Fruit fly (Drosophila melanogaster): Measurements from ENCODE around the gene mael.

mael gene

dm6 chr3L:22727739-22728335 lies 6.8 kb downstream of the mael start, which contains the start of the genes CG14450 and CG11367 (continued):
- no peak for TF ChIP-seq Spps (tag; optimal IDR thresholded peaks at IDR 0.05)
- TF ChIP-seq crc (GFP tag; optimal IDR thresholded peaks at IDR 0.05), result no peak
- peak; percentile 72 for TF ChIP-seq Doc3 (GFP tag; IDR thresholded peaks at IDR 0.05; ENCODE audit: partially characterized antibody)
- TF ChIP-seq Fer1 (GFP tag; optimal IDR thresholded peaks at IDR 0.05), result peak; percentile 54
- no peak for TF ChIP-seq CG16779 (GFP tag; IDR thresholded peaks at IDR 0.05)
- TF ChIP-seq danr (GFP tag; IDR thresholded peaks at IDR 0.05), result no peak
- TF ChIP-seq CG34224 (GFP tag; IDR thresholded peaks at IDR 0.05; ENCODE audit: partially characterized antibody), result peak; percentile 18; the same call in 1 of the 3 replicates
- no peak for TF ChIP-seq CG14014 (GFP tag; IDR thresholded peaks at IDR 0.05)
- no peak for TF ChIP-seq otp (GFP tag; IDR thresholded peaks at IDR 0.05)
- peak; percentile 40; the same call in 1 of the 2 replicates for TF ChIP-seq CG9932 (GFP tag; IDR thresholded peaks at IDR 0.05)
- TF ChIP-seq cwo (GFP tag; optimal IDR thresholded peaks at IDR 0.05), result no peak
- peak; percentile 69 for TF ChIP-seq Nf-YC (tag; optimal IDR thresholded peaks at IDR 0.05)
- no peak for TF ChIP-seq CG11093 (GFP tag; IDR thresholded peaks at IDR 0.05)
- no peak for TF ChIP-seq croc (GFP tag; conservative IDR thresholded peaks at IDR 0.05)
- TF ChIP-seq CG2202 (tag; optimal IDR thresholded peaks at IDR 0.05), result no peak
- no peak for TF ChIP-seq Xbp1 (GFP tag; optimal IDR thresholded peaks at IDR 0.05)
- TF ChIP-seq sc (optimal IDR thresholded peaks at IDR 0.05), result no peak
- TF ChIP-seq sc (GFP tag; optimal IDR thresholded peaks at IDR 0.05), result no peak
- no peak for TF ChIP-seq D (optimal IDR thresholded peaks at IDR 0.05)
- peak; percentile 21 for TF ChIP-seq D (GFP tag; optimal IDR thresholded peaks at IDR 0.05)
- TF ChIP-seq CG8359 (GFP tag; optimal IDR thresholded peaks at IDR 0.05; ENCODE audit: borderline replicate concordance), result no peak
- TF ChIP-seq CG2889 (GFP tag; IDR thresholded peaks at IDR 0.05), result no peak
- peak; percentile 25; the same call in 1 of the 3 replicates for TF ChIP-seq CG17361 (GFP tag; IDR thresholded peaks at IDR 0.05)
- TF ChIP-seq CG2712 (tag; optimal IDR thresholded peaks at IDR 0.05), result peak; percentile 59
- TF ChIP-seq Bteb2 (GFP tag; optimal IDR thresholded peaks at IDR 0.05), result no peak
- no peak for TF ChIP-seq ab (GFP tag; optimal IDR thresholded peaks at IDR 0.05)
- peak; percentile 36 for TF ChIP-seq PHDP (tag; optimal IDR thresholded peaks at IDR 0.05)
- TF ChIP-seq Hmr (GFP tag; optimal IDR thresholded peaks at IDR 0.05), result peak; percentile 11
- TF ChIP-seq zen (tag; optimal IDR thresholded peaks at IDR 0.05), result peak; percentile 30
- peak; percentile 61 for TF ChIP-seq Dref (GFP tag; IDR thresholded peaks at IDR 0.05)
- no peak for TF ChIP-seq pnt (GFP tag; optimal IDR thresholded peaks at IDR 0.05)
- TF ChIP-seq ash1 (GFP tag; optimal IDR thresholded peaks at IDR 0.05), result no peak
- peak; percentile 52 for TF ChIP-seq CG17568 (GFP tag; optimal IDR thresholded peaks at IDR 0.05)
- no peak for TF ChIP-seq CG11085 (GFP tag; IDR thresholded peaks at IDR 0.05)
- no peak for TF ChIP-seq lola (GFP tag; optimal IDR thresholded peaks at IDR 0.05)
- TF ChIP-seq Myb (GFP tag; optimal IDR thresholded peaks at IDR 0.05), result no peak
- TF ChIP-seq CG10979 (tag; optimal IDR thresholded peaks at IDR 0.05), result no peak
- peak; percentile 43 to 92 for TF ChIP-seq crp (GFP tag; optimal IDR thresholded peaks at IDR 0.05)
- TF ChIP-seq scrt (GFP tag; optimal IDR thresholded peaks at IDR 0.05), result peak; percentile 16
- no peak for TF ChIP-seq fd96Cb (tag; optimal IDR thresholded peaks at IDR 0.05)
- no peak for TF ChIP-seq ewg (GFP tag; optimal IDR thresholded peaks at IDR 0.05)
- TF ChIP-seq CG12104 (GFP tag; optimal IDR thresholded peaks at IDR 0.05), result peak; percentile 7
- TF ChIP-seq gcm (GFP tag; optimal IDR thresholded peaks at IDR 0.05), result peak; percentile 24
- TF ChIP-seq CG11398 (GFP tag; optimal IDR thresholded peaks at IDR 0.05), result no peak
- TF ChIP-seq nau (GFP tag; optimal IDR thresholded peaks at IDR 0.05), result no peak
- peak; percentile 70 for TF ChIP-seq sens (GFP tag)
- peak; percentile 94 for TF ChIP-seq kni (GFP tag; optimal IDR thresholded peaks at IDR 0.05)
- TF ChIP-seq unpg (GFP tag; optimal IDR thresholded peaks at IDR 0.05), result no peak
- TF ChIP-seq Rx (GFP tag; IDR thresholded peaks at IDR 0.05), result no peak
- no peak for TF ChIP-seq HLH3B (GFP tag; IDR thresholded peaks at IDR 0.05)

Data from whole organism, embryonic.